Fruit fly (Drosophila melanogaster) whole organism, prepupa: ENCODE results near the gene pasi2.

Source experiments
- Blimp-1 ChIP-seq: fragments of 200-800 bp; sonication (Bioruptor generic); optimal IDR thresholded peaks from 3 replicates; lab custom pipeline; 2017; ENCODE audit warnings: missing biosample characterization, missing genetic modification characterization, mild to moderate bottlenecking, moderate library complexity, missing genetic modification reagents
- CG10631 ChIP-seq: fragments of 200-800 bp; sonication (Bioruptor generic); optimal IDR thresholded peaks from 2 replicates; lab custom pipeline; 2016; ENCODE audit warnings: missing biosample characterization, missing genetic modification characterization
- CG31627 ChIP-seq: fragments of 200-800 bp; sonication (Bioruptor generic); optimal IDR thresholded peaks from 3 replicates; lab custom pipeline; 2016; ENCODE audit warnings: missing biosample characterization, missing genetic modification characterization
- CG34406 ChIP-seq: fragments of 200-800 bp; sonication (Bioruptor generic); optimal IDR thresholded peaks from 3 replicates; lab custom pipeline; 2016; ENCODE audit warnings: missing biosample characterization, missing genetic modification characterization
- CG4318 ChIP-seq: fragments of 200-800 bp; sonication (Bioruptor generic); optimal IDR thresholded peaks from 3 replicates; lab custom pipeline; 2017; ENCODE audit warnings: missing biosample characterization, mild to moderate bottlenecking, missing genetic modification characterization
- CG6276 ChIP-seq: fragments of 200-800 bp; sonication (Bioruptor generic); optimal IDR thresholded peaks from 2 replicates; lab custom pipeline; 2017; ENCODE audit warnings: missing biosample characterization, mild to moderate bottlenecking, missing genetic modification characterization
- Gug ChIP-seq: fragments of 200-800 bp; sonication (Bioruptor generic); IDR thresholded peaks from 2 replicates; pipeline ENCODE4 v1.3.6; 2022; ENCODE audit warnings: missing biosample characterization, missing genetic modification characterization
- Lpt ChIP-seq: fragments of 200-800 bp; sonication (Bioruptor generic); optimal IDR thresholded peaks from 3 replicates; lab custom pipeline; 2016; ENCODE audit warnings: missing biosample characterization, missing genetic modification characterization
- OdsH ChIP-seq: fragments of 200-800 bp; sonication (Bioruptor generic); optimal IDR thresholded peaks from 3 replicates; lab custom pipeline; 2016; ENCODE audit warnings: missing biosample characterization, missing genetic modification characterization
- acj6 ChIP-seq: fragments of 200-800 bp; sonication (Bioruptor generic); optimal IDR thresholded peaks from 3 replicates; lab custom pipeline; 2016; ENCODE audit warnings: missing biosample characterization, missing genetic modification characterization
- dac ChIP-seq: fragments of 200-800 bp; sonication (Bioruptor generic); optimal IDR thresholded peaks from 2 replicates; lab custom pipeline; 2017; ENCODE audit warnings: missing biosample characterization, mild to moderate bottlenecking, missing genetic modification characterization
- dsx ChIP-seq: fragments of 200-800 bp; optimal IDR thresholded peaks from 3 replicates; lab custom pipeline; 2019; ENCODE audit warnings: missing biosample characterization, mild to moderate bottlenecking, missing genetic modification characterization, moderate library complexity; ENCODE audit not compliant: poor library complexity, severe bottlenecking
- fd85E ChIP-seq: fragments of 200-800 bp; sonication (Bioruptor generic); optimal IDR thresholded peaks from 3 replicates; lab custom pipeline; 2016; ENCODE audit warnings: missing biosample characterization, missing genetic modification characterization

dm6 chr3R:9350561-9351379 lies 15.8 kb downstream of the pasi2 start:
- TF ChIP-seq acj6 (GFP tag; lab: Kevin White, UChicago), result no peak
- TF ChIP-seq CG4318 (GFP tag; lab: Kevin White, UChicago), result no peak
- TF ChIP-seq CG34406, result no peak
- peak; percentile 83 for TF ChIP-seq dsx (GFP tag; lab: Kevin White, UChicago)
- no peak for TF ChIP-seq Gug
- TF ChIP-seq Blimp-1 (GFP tag; lab: Kevin White, UChicago), result no peak
- no peak for TF ChIP-seq CG6276 (GFP tag; lab: Kevin White, UChicago)
- no peak for TF ChIP-seq OdsH
- TF ChIP-seq Lpt (GFP tag; lab: Kevin White, UChicago), result no peak
- TF ChIP-seq CG10631 (GFP tag; lab: Kevin White, UChicago), result no peak
- no peak for TF ChIP-seq CG31627 (GFP tag; lab: Kevin White, UChicago)
- TF ChIP-seq dac (GFP tag; lab: Kevin White, UChicago), result no peak
- peak; percentile 7 for TF ChIP-seq fd85E
